6 fruit fly cellular contexts compared by ENCODE assay signal in genomic region chrX:11372764-11373712, dm6.
TF ChIP-seq lines count a peak whose summit lies in the region.

No protein-coding gene starts in this region.

- TF ChIP-seq CTCF in whole organism, embryonic (GFP tag; optimal IDR thresholded peaks at IDR 0.05; lab: Kevin White, UChicago): no peak

TF ChIP-seq in whole organism, 6 proteins besides CTCF, POLR2A, EP300 and RAD21:
- TF ChIP-seq Dll (optimal IDR thresholded peaks at IDR 0.05; lab: Kevin White, UChicago): peak; percentile 69
- no peak for TF ChIP-seq psq (optimal IDR thresholded peaks at IDR 0.05; lab: Kevin White, UChicago)

TF ChIP-seq in whole organism, adult, 20 proteins besides CTCF, POLR2A, EP300 and RAD21 (continues in another document):
- TF ChIP-seq bab1 (GFP tag; optimal IDR thresholded peaks at IDR 0.05; lab: Kevin White, UChicago) (peak; percentile 95), Mnt (GFP tag; optimal IDR thresholded peaks at IDR 0.05; lab: Kevin White, UChicago) (peak; percentile 29), CG5204 (GFP tag; optimal IDR thresholded peaks at IDR 0.05; lab: Kevin White, UChicago) (no peak), CG14711 (tag; optimal IDR thresholded peaks at IDR 0.05; lab: Kevin White, UChicago) (peak; percentile 58), CG1620 (GFP tag; optimal IDR thresholded peaks at IDR 0.05; lab: Kevin White, UChicago) (peak; percentile 68), kay (GFP tag; lab: Kevin White, UChicago; ENCODE audit: borderline replicate concordance) (no peak), cic (GFP tag; optimal IDR thresholded peaks at IDR 0.05; lab: Kevin White, UChicago) (no peak), CG11617 (GFP tag; optimal IDR thresholded peaks at IDR 0.05; lab: Kevin White, UChicago) (peak; percentile 55), Hr96 (GFP tag; optimal IDR thresholded peaks at IDR 0.05; lab: Kevin White, UChicago) (no peak), pad (GFP tag; optimal IDR thresholded peaks at IDR 0.05; lab: Kevin White, UChicago) (peak; percentile 53), CG33017 (tag; optimal IDR thresholded peaks at IDR 0.05; lab: Kevin White, UChicago) (no peak), Clk (GFP tag; optimal IDR thresholded peaks at IDR 0.05; lab: Kevin White, UChicago) (no peak), Crg-1 (GFP tag; optimal IDR thresholded peaks at IDR 0.05; lab: Kevin White, UChicago) (peak; percentile 52), tj (GFP tag; optimal IDR thresholded peaks at IDR 0.05; lab: Kevin White, UChicago) (peak; percentile 98), cnc (optimal IDR thresholded peaks at IDR 0.05; lab: Kevin White, UChicago) (no peak), CG7045 (GFP tag; optimal IDR thresholded peaks at IDR 0.05; lab: Kevin White, UChicago) (no peak), ovo (GFP tag; optimal IDR thresholded peaks at IDR 0.05; lab: Kevin White, UChicago) (no peak), CG7101 (tag; optimal IDR thresholded peaks at IDR 0.05; lab: Kevin White, UChicago) (peak; percentile 68)

TF ChIP-seq in whole organism, embryonic, 481 proteins besides CTCF, POLR2A, EP300 and RAD21 (continues in another document):
- TF ChIP-seq CG9932 (GFP tag; IDR thresholded peaks at IDR 0.05; lab: Robert Waterston, UW): 0 out of 2 replicates have a peak, but pooled peaks have one; percentile 19
- TF ChIP-seq Sin3A (optimal IDR thresholded peaks at IDR 0.05; lab: Kevin White, UChicago): no peak
- TF ChIP-seq seq (GFP tag; IDR thresholded peaks at IDR 0.05; lab: Robert Waterston, UW): no peak
- no peak for TF ChIP-seq shn (GFP tag; optimal IDR thresholded peaks at IDR 0.05; lab: Kevin White, UChicago)
- TF ChIP-seq NfI (GFP tag; optimal IDR thresholded peaks at IDR 0.05; lab: Kevin White, UChicago): no peak
- TF ChIP-seq CG11504 (tag; optimal IDR thresholded peaks at IDR 0.05; lab: Kevin White, UChicago): peak; percentile 27
- TF ChIP-seq sd (tag; optimal IDR thresholded peaks at IDR 0.05; lab: Kevin White, UChicago): peak; percentile 6
- TF ChIP-seq CG18619 (GFP tag; optimal IDR thresholded peaks at IDR 0.05; lab: Kevin White, UChicago): no peak
- TF ChIP-seq CG13624 (GFP tag; optimal IDR thresholded peaks at IDR 0.05; lab: Kevin White, UChicago): no peak
- peak; percentile 34 for TF ChIP-seq gem (tag; optimal IDR thresholded peaks at IDR 0.05; lab: Kevin White, UChicago)
- TF ChIP-seq Antp (GFP tag; optimal IDR thresholded peaks at IDR 0.05; lab: Kevin White, UChicago): no peak
- TF ChIP-seq CG2678 (tag; optimal IDR thresholded peaks at IDR 0.05; lab: Kevin White, UChicago): peak; percentile 3
- no peak for TF ChIP-seq CG12219 (GFP tag; optimal IDR thresholded peaks at IDR 0.05; lab: Kevin White, UChicago)
- TF ChIP-seq lilli (GFP tag; optimal IDR thresholded peaks at IDR 0.05; lab: Kevin White, UChicago): peak; percentile 8
- TF ChIP-seq Hsf (GFP tag; optimal IDR thresholded peaks at IDR 0.05; lab: Kevin White, UChicago): no peak
- TF ChIP-seq grau (tag; optimal IDR thresholded peaks at IDR 0.05; lab: Kevin White, UChicago): peak; percentile 60
- peak; percentile 4 for TF ChIP-seq Deaf1 (tag; optimal IDR thresholded peaks at IDR 0.05; lab: Kevin White, UChicago)
- no peak for TF ChIP-seq disco-r (GFP tag; optimal IDR thresholded peaks at IDR 0.05; lab: Kevin White, UChicago)
- TF ChIP-seq Med (GFP tag; lab: Kevin White, UChicago): peak; percentile 32

TF ChIP-seq in whole organism, prepupa, 60 proteins besides CTCF, POLR2A, EP300 and RAD21 (continues in another document):
- TF ChIP-seq CG8119 (GFP tag; IDR thresholded peaks at IDR 0.05; lab: Robert Waterston, UW) (peak; percentile 49; the same call in 2 of the 3 replicates), Gug (GFP tag; IDR thresholded peaks at IDR 0.05; lab: Robert Waterston, UW) (no peak), Eip93F (GFP tag; optimal IDR thresholded peaks at IDR 0.05; lab: Kevin White, UChicago) (no peak), CG11294 (GFP tag; IDR thresholded peaks at IDR 0.05; lab: Robert Waterston, UW) (no peak), svp (GFP tag; lab: Kevin White, UChicago) (peak; percentile 56), CG11762 (GFP tag; optimal IDR thresholded peaks at IDR 0.05; lab: Kevin White, UChicago; ENCODE audit: insufficient read depth) (no peak), Blimp-1 (GFP tag; optimal IDR thresholded peaks at IDR 0.05; lab: Kevin White, UChicago) (no peak), Sox102F (GFP tag; optimal IDR thresholded peaks at IDR 0.05; lab: Kevin White, UChicago) (no peak), lz (GFP tag; optimal IDR thresholded peaks at IDR 0.05; lab: Kevin White, UChicago) (peak; percentile 15), CG32006 (GFP tag; optimal IDR thresholded peaks at IDR 0.05; lab: Kevin White, UChicago) (peak; percentile 29), salr (GFP tag; optimal IDR thresholded peaks at IDR 0.05; lab: Kevin White, UChicago) (peak in 1 of 2 experiments; percentile 11), spab (GFP tag; optimal IDR thresholded peaks at IDR 0.05; lab: Kevin White, UChicago) (no peak), pdm3 (GFP tag; optimal IDR thresholded peaks at IDR 0.05; lab: Kevin White, UChicago) (no peak), ss (GFP tag; optimal IDR thresholded peaks at IDR 0.05; lab: Kevin White, UChicago) (no peak), CG8319 (GFP tag; optimal IDR thresholded peaks at IDR 0.05; lab: Kevin White, UChicago) (no peak), dac (GFP tag; optimal IDR thresholded peaks at IDR 0.05; lab: Kevin White, UChicago) (no peak), vri (GFP tag; optimal IDR thresholded peaks at IDR 0.05; lab: Kevin White, UChicago) (no peak), OdsH (GFP tag; optimal IDR thresholded peaks at IDR 0.05; lab: Kevin White, UChicago) (peak; percentile 27), eg (GFP tag; IDR thresholded peaks at IDR 0.05; lab: Robert Waterston, UW) (peak; percentile 58), Hr4 (GFP tag; optimal IDR thresholded peaks at IDR 0.05; lab: Kevin White, UChicago) (peak; percentile 55)

TF ChIP-seq in whole organism, pupa, 21 proteins besides CTCF, POLR2A, EP300 and RAD21:
- TF ChIP-seq Pif1A (GFP tag; optimal IDR thresholded peaks at IDR 0.05; lab: Kevin White, UChicago): no peak
- TF ChIP-seq Ets98B (GFP tag; IDR thresholded peaks at IDR 0.05; lab: Robert Waterston, UW): peak; percentile 7
- TF ChIP-seq CG4496 (GFP tag; IDR thresholded peaks at IDR 0.05; lab: Robert Waterston, UW): peak; percentile 39; the same call in 1 of the 3 replicates
- peak; percentile 41; the same call in 1 of the 2 replicates for TF ChIP-seq CG32121 (GFP tag; IDR thresholded peaks at IDR 0.05; lab: Robert Waterston, UW)
- TF ChIP-seq CG14655 (GFP tag; optimal IDR thresholded peaks at IDR 0.05; lab: Kevin White, UChicago): no peak
- no peak for TF ChIP-seq CG15710 (tag; optimal IDR thresholded peaks at IDR 0.05; lab: Kevin White, UChicago)
- TF ChIP-seq CG9948 (tag; optimal IDR thresholded peaks at IDR 0.05; lab: Kevin White, UChicago): no peak
- TF ChIP-seq CG12605 (GFP tag; IDR thresholded peaks at IDR 0.05; lab: Robert Waterston, UW): 0 out of 2 replicates have a peak, but pooled peaks have one; percentile 13
- TF ChIP-seq fd96Ca (GFP tag; IDR thresholded peaks at IDR 0.05; lab: Robert Waterston, UW): 0 out of 3 replicates have a peak, but pooled peaks have one; percentile 17

TF ChIP-seq in whole organism, wandering third instar larva, 38 proteins besides CTCF, POLR2A, EP300 and RAD21:
- TF ChIP-seq usp (GFP tag; optimal IDR thresholded peaks at IDR 0.05; lab: Kevin White, UChicago): no peak
- peak; percentile 24 for TF ChIP-seq HLH106 (tag; optimal IDR thresholded peaks at IDR 0.05; lab: Kevin White, UChicago)
